Fruit fly (Drosophila melanogaster): Measurements from ENCODE around the gene Ir76a.

The Ir76a gene

DNA sequence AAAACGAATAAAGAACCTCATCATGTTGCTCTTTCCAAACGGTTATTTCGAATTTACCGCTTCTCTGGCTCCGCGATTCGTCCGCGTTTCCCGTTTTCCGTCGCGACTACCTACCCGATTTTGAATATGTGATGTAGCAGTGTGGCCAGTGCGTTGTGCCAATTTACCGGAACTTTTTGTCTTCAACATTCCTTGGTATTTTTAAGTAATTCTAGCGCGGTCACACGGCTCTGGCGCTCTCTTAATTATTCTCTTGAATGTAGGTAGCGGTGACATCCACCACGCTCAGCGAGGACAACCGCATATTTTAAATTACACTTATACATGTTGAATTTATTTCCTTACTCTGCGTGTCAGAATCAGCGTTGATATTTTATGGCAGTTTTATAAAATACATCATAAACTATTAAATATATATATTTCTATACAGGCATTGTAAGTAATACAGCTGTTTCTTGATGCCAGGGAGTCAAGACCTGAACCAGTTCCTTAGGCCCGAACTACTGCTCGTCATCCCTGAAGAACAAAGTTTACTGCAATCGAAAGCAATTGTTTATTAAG lies 5.6 kb upstream of the Ir76a start, which contains the start of the genes CG42637, Gyc76C and SREBP (continued):
- TF ChIP-seq grn (GFP tag; optimal IDR thresholded peaks at IDR 0.05) (no peak), Kr (GFP tag; optimal IDR thresholded peaks at IDR 0.05) (no peak), Eip74EF (GFP tag; optimal IDR thresholded peaks at IDR 0.05) (no peak), CG3847 (GFP tag; IDR thresholded peaks at IDR 0.05) (peak; percentile 64), fd3F (GFP tag; optimal IDR thresholded peaks at IDR 0.05) (no peak), Hmr (GFP tag; optimal IDR thresholded peaks at IDR 0.05) (peak; percentile 69), CG34422 (GFP tag; IDR thresholded peaks at IDR 0.05) (no peak), CG2199 (GFP tag; IDR thresholded peaks at IDR 0.05) (no peak), CG15073 (GFP tag; optimal IDR thresholded peaks at IDR 0.05) (no peak), gem (tag; optimal IDR thresholded peaks at IDR 0.05) (peak; percentile 11), wor (GFP tag; IDR thresholded peaks at IDR 0.05) (no peak), CG14441 (GFP tag; IDR thresholded peaks at IDR 0.05) (no peak), aop (GFP tag; IDR thresholded peaks at IDR 0.05) (no peak), sens-2 (GFP tag; IDR thresholded peaks at IDR 0.05) (no peak), ap (GFP tag; IDR thresholded peaks at IDR 0.05) (no peak), lilli (GFP tag; optimal IDR thresholded peaks at IDR 0.05) (no peak), caup (GFP tag; optimal IDR thresholded peaks at IDR 0.05; ENCODE audit: severe bottlenecking) (peak; percentile 47), CG7357 (GFP tag; IDR thresholded peaks at IDR 0.05) (no peak), bigmax (GFP tag; optimal IDR thresholded peaks at IDR 0.05) (peak; percentile 11), tna (GFP tag; IDR thresholded peaks at IDR 0.05; ENCODE audit: partially characterized antibody) (no peak), CG1603 (tag; optimal IDR thresholded peaks at IDR 0.05) (peak; percentile 66), Rx (GFP tag; IDR thresholded peaks at IDR 0.05) (no peak), z (GFP tag; IDR thresholded peaks at IDR 0.05) (no peak), wek (GFP tag; optimal IDR thresholded peaks at IDR 0.05) (no peak), dysf (GFP tag; IDR thresholded peaks at IDR 0.05) (no peak), inv (GFP tag; IDR thresholded peaks at IDR 0.05; ENCODE audit: partially characterized antibody) (peak; percentile 40; the same call in 1 of the 2 replicates), Dad (GFP tag; optimal IDR thresholded peaks at IDR 0.05) (peak; percentile 48), ro (GFP tag; IDR thresholded peaks at IDR 0.05) (no peak), CG10979 (tag; optimal IDR thresholded peaks at IDR 0.05) (no peak), CG16815 (GFP tag; optimal IDR thresholded peaks at IDR 0.05) (no peak), C15 (GFP tag; IDR thresholded peaks at IDR 0.05) (no peak), CG4404 (GFP tag; IDR thresholded peaks at IDR 0.05) (no peak), CG10209 (GFP tag; optimal IDR thresholded peaks at IDR 0.05) (no peak), CG17829 (tag; optimal IDR thresholded peaks at IDR 0.05) (peak; percentile 43), CkIIα-i1 (GFP tag; IDR thresholded peaks at IDR 0.05) (no peak), CG5180 (GFP tag; optimal IDR thresholded peaks at IDR 0.05) (no peak), CG2116 (GFP tag; optimal IDR thresholded peaks at IDR 0.05) (peak; percentile 69), pum (GFP tag; optimal IDR thresholded peaks at IDR 0.05) (no peak), ci (GFP tag; IDR thresholded peaks at IDR 0.05) (no peak; the same call in 1 of the 3 replicates), CG1602 (GFP tag; optimal IDR thresholded peaks at IDR 0.05) (no peak), CG15696 (tag; optimal IDR thresholded peaks at IDR 0.05) (no peak), en (GFP tag; optimal IDR thresholded peaks at IDR 0.05) (no peak), CG12071 (GFP tag; optimal IDR thresholded peaks at IDR 0.05) (peak; percentile 6), Max (GFP tag; optimal IDR thresholded peaks at IDR 0.05) (peak; percentile 29), CG11695 (GFP tag; IDR thresholded peaks at IDR 0.05) (no peak), CG8924 (tag; optimal IDR thresholded peaks at IDR 0.05) (peak; percentile 60), YL-1 (GFP tag; optimal IDR thresholded peaks at IDR 0.05) (no peak), CrebB (tag; optimal IDR thresholded peaks at IDR 0.05) (peak; percentile 60), run (tag; optimal IDR thresholded peaks at IDR 0.05) (no peak), sug (tag; optimal IDR thresholded peaks at IDR 0.05) (peak; percentile 34), pfk (GFP tag; optimal IDR thresholded peaks at IDR 0.05) (peak; percentile 17)
